Fruit fly (Drosophila melanogaster) whole organism, prepupa: ENCODE measurements around the gene CG15390.
A peak's percentile ranks its signal among the peaks of the same experiment; 100 is the strongest.

Source experiments
- CG10631 ChIP-seq: fragments of 200-800 bp; sonication (Bioruptor generic); optimal IDR thresholded peaks from 2 replicates; lab custom pipeline; 2016; ENCODE audit warnings: missing biosample characterization, missing genetic modification characterization
- CG11294 ChIP-seq: fragments of 200-800 bp; sonication (Bioruptor generic); IDR thresholded peaks from 2 replicates; pipeline ENCODE4 v1.3.6; 2022; ENCODE audit warnings: missing biosample characterization, missing genetic modification characterization
- CG11762 ChIP-seq: fragments of 200-800 bp; sonication (Bioruptor generic); optimal IDR thresholded peaks from 3 replicates; lab custom pipeline; 2016; ENCODE audit warnings: missing biosample characterization, missing genetic modification characterization; ENCODE audit not compliant: insufficient read depth
- CG15336 ChIP-seq: fragments of 200-800 bp; sonication (Bioruptor generic); IDR thresholded peaks from 2 replicates; pipeline ENCODE4 v1.3.6; 2022; ENCODE audit warnings: missing biosample characterization, missing genetic modification characterization
- CG3032 ChIP-seq: fragments of 200-800 bp; optimal IDR thresholded peaks from 2 replicates; lab custom pipeline; 2019; ENCODE audit warnings: missing biosample characterization, mild to moderate bottlenecking, missing genetic modification characterization, moderate library complexity
- CG31627 ChIP-seq: fragments of 200-800 bp; sonication (Bioruptor generic); optimal IDR thresholded peaks from 3 replicates; lab custom pipeline; 2016; ENCODE audit warnings: missing biosample characterization, missing genetic modification characterization
- CG32006 ChIP-seq: fragments of 200-800 bp; sonication (Bioruptor generic); optimal IDR thresholded peaks from 3 replicates; lab custom pipeline; 2017; ENCODE audit warnings: missing biosample characterization, mild to moderate bottlenecking, missing genetic modification characterization
- CG4318 ChIP-seq: fragments of 200-800 bp; sonication (Bioruptor generic); optimal IDR thresholded peaks from 3 replicates; lab custom pipeline; 2017; ENCODE audit warnings: missing biosample characterization, mild to moderate bottlenecking, missing genetic modification characterization
- CG6276 ChIP-seq: fragments of 200-800 bp; sonication (Bioruptor generic); optimal IDR thresholded peaks from 2 replicates; lab custom pipeline; 2017; ENCODE audit warnings: missing biosample characterization, mild to moderate bottlenecking, missing genetic modification characterization
- CG6792 ChIP-seq: fragments of 200-800 bp; sonication (Bioruptor generic); optimal IDR thresholded peaks from 3 replicates; lab custom pipeline; 2016; ENCODE audit warnings: missing biosample characterization, missing genetic modification characterization
- CG8119 ChIP-seq: fragments of 200-800 bp; sonication (Bioruptor generic); IDR thresholded peaks from 3 replicates; pipeline ENCODE4 v1.3.6; 2022; ENCODE audit warnings: missing biosample characterization, missing genetic modification characterization
- CG8632 ChIP-seq: fragments of 200-800 bp; sonication (Bioruptor generic); optimal IDR thresholded peaks from 3 replicates; lab custom pipeline; 2016; ENCODE audit warnings: missing biosample characterization, missing genetic modification characterization
- CG9139 ChIP-seq: fragments of 200-800 bp; sonication (Bioruptor generic); optimal IDR thresholded peaks from 3 replicates; lab custom pipeline; 2017; ENCODE audit warnings: missing biosample characterization, mild to moderate bottlenecking, missing genetic modification characterization
- Eip78C ChIP-seq: fragments of 200-800 bp; sonication (Bioruptor generic); peaks from one replicate; lab custom pipeline; 2016; ENCODE audit warnings: missing biosample characterization, missing genetic modification characterization
- Eip93F ChIP-seq: fragments of 200-800 bp; sonication (Bioruptor generic); optimal IDR thresholded peaks from 2 replicates; lab custom pipeline; 2016; ENCODE audit warnings: missing biosample characterization, mild to moderate bottlenecking, missing genetic modification characterization
- Ets21C ChIP-seq: fragments of 200-800 bp; sonication (Bioruptor generic); optimal IDR thresholded peaks from 3 replicates; lab custom pipeline; 2016; ENCODE audit warnings: missing biosample characterization, missing genetic modification characterization
- Gug ChIP-seq: fragments of 200-800 bp; sonication (Bioruptor generic); IDR thresholded peaks from 2 replicates; pipeline ENCODE4 v1.3.6; 2022; ENCODE audit warnings: missing biosample characterization, missing genetic modification characterization
- Hr38 ChIP-seq: sonication (Bioruptor generic); optimal IDR thresholded peaks from 2 replicates; lab custom pipeline; 2016; ENCODE audit warnings: missing biosample characterization, missing genetic modification characterization
- Hr39 ChIP-seq: fragments of 200-800 bp; sonication (Bioruptor generic); optimal IDR thresholded peaks from 2 replicates; lab custom pipeline; 2016; ENCODE audit warnings: missing biosample characterization, missing genetic modification characterization
- Hr4 ChIP-seq: fragments of 200-800 bp; sonication (Bioruptor generic); optimal IDR thresholded peaks from 3 replicates; lab custom pipeline; 2016; ENCODE audit warnings: missing biosample characterization, missing genetic modification characterization
- Lpt ChIP-seq: fragments of 200-800 bp; sonication (Bioruptor generic); optimal IDR thresholded peaks from 3 replicates; lab custom pipeline; 2016; ENCODE audit warnings: missing biosample characterization, missing genetic modification characterization
- Met ChIP-seq: fragments of 200-800 bp; sonication (Bioruptor generic); optimal IDR thresholded peaks from 3 replicates; lab custom pipeline; 2016; ENCODE audit warnings: missing biosample characterization, missing genetic modification characterization
- OdsH ChIP-seq: fragments of 200-800 bp; sonication (Bioruptor generic); optimal IDR thresholded peaks from 3 replicates; lab custom pipeline; 2016; ENCODE audit warnings: missing biosample characterization, missing genetic modification characterization
- Smox ChIP-seq: fragments of 200-800 bp; sonication (Bioruptor generic); optimal IDR thresholded peaks from 3 replicates; lab custom pipeline; 2016; ENCODE audit warnings: missing biosample characterization, missing genetic modification characterization
- Sox14 ChIP-seq: fragments of 200-800 bp; sonication (Bioruptor generic); optimal IDR thresholded peaks from 3 replicates; lab custom pipeline; 2016; ENCODE audit warnings: missing biosample characterization, missing genetic modification characterization
- achi ChIP-seq: fragments of 200-800 bp; sonication (Bioruptor generic); optimal IDR thresholded peaks from 3 replicates; lab custom pipeline; 2016; ENCODE audit warnings: missing biosample characterization, missing genetic modification characterization
- acj6 ChIP-seq: fragments of 200-800 bp; sonication (Bioruptor generic); optimal IDR thresholded peaks from 3 replicates; lab custom pipeline; 2016; ENCODE audit warnings: missing biosample characterization, missing genetic modification characterization
- cyc ChIP-seq: fragments of 200-800 bp; sonication (Bioruptor generic); optimal IDR thresholded peaks from 3 replicates; lab custom pipeline; 2016; ENCODE audit warnings: missing biosample characterization, missing genetic modification characterization
- eg ChIP-seq: fragments of 200-800 bp; sonication (Bioruptor generic); IDR thresholded peaks from 3 replicates; pipeline ENCODE4 v1.3.6; 2022; ENCODE audit warnings: missing biosample characterization, missing genetic modification characterization
- net ChIP-seq: fragments of 200-800 bp; sonication (Bioruptor generic); optimal IDR thresholded peaks from 3 replicates; lab custom pipeline; 2016; ENCODE audit warnings: missing biosample characterization, missing genetic modification characterization
- pdm3 ChIP-seq: fragments of 200-800 bp; sonication (Bioruptor generic); optimal IDR thresholded peaks from 3 replicates; lab custom pipeline; 2016; ENCODE audit warnings: missing biosample characterization, missing genetic modification characterization
- ss ChIP-seq, 2 experiments: fragments of 200-800 bp; sonication (Bioruptor generic); optimal IDR thresholded peaks; 2 replicates in 1 of 2; 3 replicates in 1 of 2; lab custom pipeline; 2017 to 2018; ENCODE audit warnings: mild to moderate bottlenecking in 2 of 2, missing biosample characterization in 2 of 2, missing genetic modification characterization in 2 of 2, moderate library complexity in 1 of 2
- svp ChIP-seq: fragments of 200-800 bp; sonication (Bioruptor generic); peaks from one replicate; lab custom pipeline; 2016; ENCODE audit warnings: missing biosample characterization, missing genetic modification characterization
- vri ChIP-seq: fragments of 200-800 bp; sonication (Bioruptor generic); optimal IDR thresholded peaks from 3 replicates; lab custom pipeline; 2016; ENCODE audit warnings: missing biosample characterization, mild to moderate bottlenecking, missing genetic modification characterization

Gene CG15390

dm6 chr2L:2398459-2398858 is 23.9 kb downstream of the CG15390 start:
- TF ChIP-seq Gug = no peak
- peak; percentile 8 for TF ChIP-seq CG10631 (GFP tag; lab: Kevin White, UChicago)
- peak; percentile 55 for TF ChIP-seq svp (GFP tag; lab: Kevin White, UChicago)

dm6 chr2L:2399897-2400296 is 25.4 kb downstream of the CG15390 start, which contains the start of gene VGlut:
VGlut (plus strand) TSS chr2L:2400295.
- no peak for TF ChIP-seq CG9139 (GFP tag; lab: Kevin White, UChicago)
- no peak for TF ChIP-seq CG8119
- TF ChIP-seq CG11762 (GFP tag; lab: Kevin White, UChicago) = no peak
- no peak for TF ChIP-seq CG6792
- TF ChIP-seq CG3032 (tag; lab: Kevin White, UChicago) = no peak
- TF ChIP-seq CG10631 (GFP tag; lab: Kevin White, UChicago) = no peak
- no peak for TF ChIP-seq cyc
- no peak for TF ChIP-seq CG15336 (GFP tag; lab: Robert Waterston, UW)
- TF ChIP-seq CG31627 = no peak
- TF ChIP-seq ss (GFP tag; optimal IDR thresholded peaks at IDR 0.05; lab: Kevin White, UChicago) = no peak
- no peak for TF ChIP-seq Hr39 (GFP tag; lab: Kevin White, UChicago)
- no peak for TF ChIP-seq vri (GFP tag; lab: Kevin White, UChicago)
- no peak for TF ChIP-seq Eip93F (GFP tag; lab: Kevin White, UChicago)
- TF ChIP-seq CG6276 (GFP tag; lab: Kevin White, UChicago) = no peak

dm6 chr2L:2402194-2402593 is 27.7 kb downstream of the CG15390 start:
- TF ChIP-seq ss (GFP tag; optimal IDR thresholded peaks at IDR 0.05; lab: Kevin White, UChicago) = no peak
- TF ChIP-seq svp (GFP tag; lab: Kevin White, UChicago) = peak; percentile 41
- no peak for TF ChIP-seq Ets21C (GFP tag; lab: Kevin White, UChicago)

- TF ChIP-seq acj6 (no peak), CG8632 (GFP tag; lab: Kevin White, UChicago) (no peak), Sox14 (GFP tag; lab: Kevin White, UChicago) (no peak), achi (GFP tag; lab: Kevin White, UChicago) (no peak), Smox (GFP tag; lab: Kevin White, UChicago) (no peak), CG6792 (no peak), Met (GFP tag; lab: Kevin White, UChicago) (no peak)
Observed at dm6 chr2L:2404631-2405030, 30.1 kb downstream of the CG15390 start.

- TF ChIP-seq Hr4 (GFP tag; lab: Kevin White, UChicago) (peak; percentile 48), eg (peak; percentile 87), pdm3 (GFP tag; lab: Kevin White, UChicago) (peak; percentile 16), CG11294 (GFP tag; lab: Robert Waterston, UW) (peak; percentile 59; the same call in 1 of the 2 replicates), Hr38 (GFP tag; lab: Kevin White, UChicago) (peak; percentile 3), CG32006 (GFP tag; lab: Kevin White, UChicago) (peak; percentile 71), Ets21C (GFP tag; lab: Kevin White, UChicago) (no peak), net (no peak), OdsH (GFP tag; lab: Kevin White, UChicago) (peak; percentile 34), Met (GFP tag; lab: Kevin White, UChicago) (no peak), CG4318 (GFP tag; lab: Kevin White, UChicago) (peak; percentile 38), Hr39 (GFP tag; lab: Kevin White, UChicago) (no peak), CG8119 (peak; percentile 69), Gug (peak; percentile 62), Eip78C (no peak), achi (GFP tag; lab: Kevin White, UChicago) (peak; percentile 23), Lpt (GFP tag; lab: Kevin White, UChicago) (peak; percentile 43)
Observed at dm6 chr2L:2413093-2413492, 38.6 kb downstream of the CG15390 start.
